Worm (Caenorhabditis elegans): ENCODE data around the gene tbc-8.
A peak's percentile ranks its signal among the peaks of the same experiment; 100 is the strongest.

The tbc-8 gene

ce11 chrIII:10407198-10407663, 42.5 kb downstream of the tbc-8 start, which contains the start of gene hat-1 (continued):
- TF ChIP-seq dpl-1 (GFP tag; optimal IDR thresholded peaks at IDR 0.05), result peak; percentile 87
- peak; percentile 44 for TF ChIP-seq ztf-3 (GFP tag; optimal IDR thresholded peaks at IDR 0.05)
- TF ChIP-seq C17E4.6 (GFP tag; IDR thresholded peaks at IDR 0.05), result peak; percentile 91
- peak; percentile 77 for TF ChIP-seq unc-130 (GFP tag; optimal IDR thresholded peaks at IDR 0.05)
- 0 out of 2 replicates have a peak, but pooled peaks have one; percentile 43 for TF ChIP-seq lin-26 (GFP tag; IDR thresholded peaks at IDR 0.05)
- TF ChIP-seq bed-2 (GFP tag; IDR thresholded peaks at IDR 0.05), result no peak
- peak; percentile 87 for TF ChIP-seq repo-1 (tag; optimal IDR thresholded peaks at IDR 0.05)
- TF ChIP-seq cebp-1 (GFP tag; IDR thresholded peaks at IDR 0.05), result peak; percentile 98
- TF ChIP-seq cebp-1 (tag; optimal IDR thresholded peaks at IDR 0.05), result peak; percentile 100
- peak; percentile 100 for TF ChIP-seq hmg-1.2 (GFP tag; IDR thresholded peaks at IDR 0.05)
- TF ChIP-seq ceh-40 (GFP tag; IDR thresholded peaks at IDR 0.05), result no peak
- peak; percentile 75 for TF ChIP-seq tbp1 (GFP tag; optimal IDR thresholded peaks at IDR 0.05)
- TF ChIP-seq cebp-2 (GFP tag; IDR thresholded peaks at IDR 0.05), result no peak
- TF ChIP-seq mcd-1 (GFP tag; IDR thresholded peaks at IDR 0.05), result peak; percentile 97
- TF ChIP-seq sptf-2 (GFP tag; optimal IDR thresholded peaks at IDR 0.05), result no peak
- TF ChIP-seq xnd-1 (tag; optimal IDR thresholded peaks at IDR 0.05), result peak; percentile 82
- TF ChIP-seq B0261.1 (tag; optimal IDR thresholded peaks at IDR 0.05), result peak; percentile 4
- no peak for TF ChIP-seq tbx-9 (tag; optimal IDR thresholded peaks at IDR 0.05; ENCODE audit: borderline replicate concordance)
- TF ChIP-seq tlf-1 (GFP tag; optimal IDR thresholded peaks at IDR 0.05), result peak; percentile 96
- TF ChIP-seq D2030.7 (GFP tag; IDR thresholded peaks at IDR 0.05), result peak; percentile 95
- TF ChIP-seq efl-1 (GFP tag; optimal IDR thresholded peaks at IDR 0.05), result peak; percentile 81
- peak; percentile 97 for TF ChIP-seq B0019.2 (GFP tag; conservative IDR thresholded peaks at IDR 0.05)
- peak; percentile 49 for TF ChIP-seq snpc-1.1 (tag; optimal IDR thresholded peaks at IDR 0.05; ENCODE audit: insufficient read depth)
- TF ChIP-seq madf-8 (GFP tag; conservative IDR thresholded peaks at IDR 0.05), result peak; percentile 84
- TF ChIP-seq die-1 (tag; optimal IDR thresholded peaks at IDR 0.05), result no peak
- peak; percentile 98 for TF ChIP-seq zfh-2 (GFP tag; conservative IDR thresholded peaks at IDR 0.05)
- peak; percentile 78 for TF ChIP-seq snpc-3.4 (tag; optimal IDR thresholded peaks at IDR 0.05)
- no peak for TF ChIP-seq F37B4.10 (GFP tag; IDR thresholded peaks at IDR 0.05)
- TF ChIP-seq F39B2.1 (GFP tag; IDR thresholded peaks at IDR 0.05), result no peak
- no peak for TF ChIP-seq ama-1 (optimal IDR thresholded peaks at IDR 0.05)
- no peak for TF ChIP-seq ama-1 (GFP tag; optimal IDR thresholded peaks at IDR 0.05)
- peak; percentile 85 for TF ChIP-seq gei-17 (GFP tag; optimal IDR thresholded peaks at IDR 0.05)

- no peak for TF ChIP-seq Y95B8A.8 (GFP tag; IDR thresholded peaks at IDR 0.05)
- TF ChIP-seq ama-1 (optimal IDR thresholded peaks at IDR 0.05), result peak; percentile 41
- TF ChIP-seq ama-1 (GFP tag; optimal IDR thresholded peaks at IDR 0.05), result no peak
- TF ChIP-seq nhr-90 (tag; optimal IDR thresholded peaks at IDR 0.05), result peak; percentile 19
- peak; percentile 58; the same call in 1 of the 2 replicates for TF ChIP-seq nfyb-1 (GFP tag; IDR thresholded peaks at IDR 0.05)
- TF ChIP-seq B0336.3 (GFP tag; IDR thresholded peaks at IDR 0.05), result peak; percentile 51; the same call in 1 of the 2 replicates
- 0 out of 2 replicates have a peak, but pooled peaks have one; percentile 9 for TF ChIP-seq F33H1.4 (GFP tag; IDR thresholded peaks at IDR 0.05)
- no peak for TF ChIP-seq atf-7 (tag; optimal IDR thresholded peaks at IDR 0.05)
- no peak for TF ChIP-seq tlf-1 (GFP tag; optimal IDR thresholded peaks at IDR 0.05)
- no peak for TF ChIP-seq him-1 (tag; optimal IDR thresholded peaks at IDR 0.05)
- TF ChIP-seq ZK185.1 (tag; optimal IDR thresholded peaks at IDR 0.05; ENCODE audit: poor library complexity, severe bottlenecking), result peak; percentile 26
- no peak for TF ChIP-seq efl-1 (GFP tag; optimal IDR thresholded peaks at IDR 0.05)
- TF ChIP-seq tbp1 (GFP tag; optimal IDR thresholded peaks at IDR 0.05), result peak; percentile 4
- TF ChIP-seq F52B5.7 (tag; optimal IDR thresholded peaks at IDR 0.05), result peak; percentile 39
- TF ChIP-seq nfya-2 (GFP tag; IDR thresholded peaks at IDR 0.05), result no peak
- no peak for TF ChIP-seq mxl-1 (tag; optimal IDR thresholded peaks at IDR 0.05)
- no peak for TF ChIP-seq somi-1 (GFP tag; optimal IDR thresholded peaks at IDR 0.05)
- no peak for TF ChIP-seq nhr-120 (GFP tag; IDR thresholded peaks at IDR 0.05)
- TF ChIP-seq hmg-20 (GFP tag; IDR thresholded peaks at IDR 0.05), result no peak
- TF ChIP-seq lin-35 (GFP tag; optimal IDR thresholded peaks at IDR 0.05), result peak in 1 of 3 experiments; percentile 42
- peak; percentile 7 for TF ChIP-seq madf-10 (tag; optimal IDR thresholded peaks at IDR 0.05)
- no peak for TF ChIP-seq ceh-27 (GFP tag; optimal IDR thresholded peaks at IDR 0.05)
- no peak for TF ChIP-seq unc-130 (GFP tag; optimal IDR thresholded peaks at IDR 0.05)
Observed at ce11 chrIII:10415822-10416221, 51.1 kb downstream of the tbc-8 start, which contains the start of gene ymel-1. ymel-1 (plus strand) TSS chrIII:10416139.

Data from whole organism, young adult.